Worm (Caenorhabditis elegans): Measurements from ENCODE around the gene F54H12.7.

DNA sequence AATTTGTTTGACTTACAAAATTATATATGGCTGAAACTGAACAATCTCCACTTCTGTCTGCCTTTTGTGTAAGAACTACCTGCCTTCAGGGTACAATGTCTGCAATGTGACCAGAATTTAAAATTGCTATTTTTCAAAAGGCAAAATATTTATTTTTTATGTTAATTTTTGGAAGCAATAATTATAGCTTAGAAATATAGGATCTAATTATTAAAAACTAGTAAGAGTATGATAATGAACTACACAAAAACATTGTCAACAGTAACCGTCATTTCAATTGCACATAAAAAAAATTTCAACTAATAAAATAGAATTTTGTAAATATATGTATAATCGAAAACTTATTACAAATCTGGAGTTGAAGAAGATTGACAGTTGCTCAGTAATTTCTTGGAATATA lies 12.2 kb upstream of the F54H12.7 start, which contains the start of gene C29E4.9:
- TF ChIP-seq ama-1 (optimal IDR thresholded peaks at IDR 0.05): no peak
- no peak for TF ChIP-seq tbx-37 (GFP tag; conservative IDR thresholded peaks at IDR 0.05)
- no peak for TF ChIP-seq scrt-1 (GFP tag; IDR thresholded peaks at IDR 0.05)

Measured in whole organism, early embryonic.